Worm (Caenorhabditis elegans) whole organism, mixed stage, embryonic: ENCODE measurements around the gene fbxa-218.

Source experiments
- bed-3 ChIP-seq: fragments of 200-800 bp; sonication (Bioruptor generic); optimal IDR thresholded peaks from 3 replicates; lab custom pipeline; 2018; ENCODE audit warnings: mild to moderate bottlenecking, missing genetic modification characterization, moderate library complexity, missing compliant biosample characterization
- elt-1 ChIP-seq: sonication (generic microtip); optimal IDR thresholded peaks from 2 replicates; lab custom pipeline; 2017; ENCODE audit warnings: missing genetic modification characterization, mild to moderate bottlenecking, missing compliant biosample characterization, antibody characterized with exemption, moderate library complexity, borderline replicate concordance; ENCODE audit not compliant: insufficient read depth
- flh-1 ChIP-seq: fragments of 200-800 bp; sonication (Bioruptor generic); optimal IDR thresholded peaks from 2 replicates; lab custom pipeline; 2018; ENCODE audit warnings: mild to moderate bottlenecking, missing genetic modification characterization, moderate library complexity, missing compliant biosample characterization
- lin-13 ChIP-seq: fragments of 150-350 bp; optimal IDR thresholded peaks from 2 replicates; lab custom pipeline; 2014; ENCODE audit warnings: missing biosample characterization, missing genetic modification characterization
- nhr-28 ChIP-seq: fragments of 150-350 bp; optimal IDR thresholded peaks from 2 replicates; lab custom pipeline; 2014; ENCODE audit warnings: missing biosample characterization, missing genetic modification characterization
- pha-4 ChIP-seq: fragments of 150-350 bp; optimal IDR thresholded peaks from 2 replicates; lab custom pipeline; 2018; ENCODE audit warnings: missing biosample characterization, missing genetic modification reagents, missing genetic modification characterization

DNA sequence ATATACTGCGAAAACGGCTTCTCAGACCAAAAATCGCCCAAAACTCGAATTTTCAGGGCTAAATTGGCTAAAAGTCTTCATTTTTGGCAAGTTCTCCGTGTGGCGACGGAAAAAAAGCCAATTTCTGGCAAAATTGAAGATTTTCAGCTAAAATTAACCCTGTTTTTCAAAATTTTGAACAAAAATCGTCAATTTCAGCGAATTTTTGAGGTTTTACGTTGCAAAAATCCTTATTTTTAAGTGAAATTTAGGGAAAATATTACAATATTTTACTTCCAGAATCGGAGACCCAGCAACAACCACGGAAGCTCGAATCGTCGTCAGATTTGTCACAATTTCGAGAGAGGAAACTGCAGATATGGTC, 8.1 kb upstream of the fbxa-218 start:
- TF ChIP-seq lin-13 (tag; lab: Kevin White, UChicago) (no peak), pha-4 (tag; lab: Kevin White, UChicago) (no peak), flh-1 (no peak), bed-3 (GFP tag; lab: Kevin White, UChicago) (no peak), elt-1 (tag; lab: Kevin White, UChicago) (no peak), nhr-28 (no peak)
